Worm (Caenorhabditis elegans): ENCODE measurements around the gene F37B4.15.

F37B4.15 gene

DNA sequence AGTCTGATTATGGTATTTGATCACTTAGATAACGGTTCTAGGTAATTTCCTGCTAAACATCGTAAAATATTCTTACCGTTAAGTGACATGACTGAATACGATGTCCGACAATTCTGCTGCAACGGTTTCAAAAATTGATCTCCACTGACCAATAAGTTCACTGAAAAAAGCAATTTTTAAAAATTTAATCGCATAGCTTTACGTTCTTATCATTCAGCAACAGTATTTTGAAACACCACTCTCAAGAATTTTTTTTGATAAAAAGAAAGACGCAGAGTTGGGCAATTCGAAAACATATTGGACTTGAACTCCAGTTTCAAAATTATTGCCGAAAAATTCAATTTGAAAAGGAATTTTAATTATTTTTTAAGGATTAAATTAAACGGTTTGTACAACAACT, 35.5 kb downstream of the F37B4.15 start, which contains the start of gene C31B8.12:
C31B8.12 (minus strand) TSS at position 101 of the 400 bp plus-strand sequence.
- TF ChIP-seq B0019.2 (GFP tag; conservative IDR thresholded peaks at IDR 0.05) (no peak), hlh-26 (GFP tag; conservative IDR thresholded peaks at IDR 0.05) (no peak), nfya-1 (tag; optimal IDR thresholded peaks at IDR 0.05; ENCODE audit: borderline replicate concordance, insufficient read depth) (no peak), attf-6 (GFP tag; IDR thresholded peaks at IDR 0.05) (no peak), fkh-3 (tag; optimal IDR thresholded peaks at IDR 0.05) (no peak), unc-130 (GFP tag; optimal IDR thresholded peaks at IDR 0.05) (no peak), B0336.3 (GFP tag; IDR thresholded peaks at IDR 0.05) (no peak), let-526 (GFP tag; IDR thresholded peaks at IDR 0.05) (no peak), ztf-25 (GFP tag; IDR thresholded peaks at IDR 0.05) (no peak), snpc-1.3 (tag; optimal IDR thresholded peaks at IDR 0.05; ENCODE audit: insufficient read depth) (no peak), ztf-28 (GFP tag; IDR thresholded peaks at IDR 0.05) (no peak), B0261.1 (tag; optimal IDR thresholded peaks at IDR 0.05) (no peak), hmg-20 (GFP tag; IDR thresholded peaks at IDR 0.05) (no peak)

DNA sequence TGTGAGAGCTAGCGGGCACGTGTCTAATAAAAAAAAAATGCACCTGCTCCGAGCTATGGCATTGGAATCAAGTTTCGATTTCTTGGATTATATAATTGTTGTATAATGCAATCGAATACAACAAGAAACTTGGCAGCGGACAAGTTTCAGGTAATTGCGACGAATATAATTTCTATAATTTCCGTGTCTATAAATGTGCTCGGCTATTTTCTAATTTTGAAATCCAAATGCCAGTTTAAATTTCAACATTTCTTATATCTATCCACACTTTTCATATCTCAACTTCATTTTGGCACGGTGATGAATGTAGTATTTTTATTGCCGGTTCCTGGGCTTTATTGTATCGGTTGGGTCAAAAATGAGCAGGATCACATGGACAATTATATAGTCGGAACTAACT, 37.7 kb downstream of the F37B4.15 start, which contains the start of gene C31B8.16:
C31B8.16 (plus strand) TSS at position 301 of the 400 bp plus-strand sequence.
- TF ChIP-seq mel-28 (tag; optimal IDR thresholded peaks at IDR 0.05; ENCODE audit: borderline replicate concordance) (no peak), egl-18 (GFP tag; IDR thresholded peaks at IDR 0.05) (no peak), madf-6 (GFP tag; IDR thresholded peaks at IDR 0.05) (no peak), ztf-26 (tag; optimal IDR thresholded peaks at IDR 0.05) (no peak), ceh-27 (GFP tag; optimal IDR thresholded peaks at IDR 0.05) (no peak), chd-7 (tag; optimal IDR thresholded peaks at IDR 0.05) (no peak)

DNA sequence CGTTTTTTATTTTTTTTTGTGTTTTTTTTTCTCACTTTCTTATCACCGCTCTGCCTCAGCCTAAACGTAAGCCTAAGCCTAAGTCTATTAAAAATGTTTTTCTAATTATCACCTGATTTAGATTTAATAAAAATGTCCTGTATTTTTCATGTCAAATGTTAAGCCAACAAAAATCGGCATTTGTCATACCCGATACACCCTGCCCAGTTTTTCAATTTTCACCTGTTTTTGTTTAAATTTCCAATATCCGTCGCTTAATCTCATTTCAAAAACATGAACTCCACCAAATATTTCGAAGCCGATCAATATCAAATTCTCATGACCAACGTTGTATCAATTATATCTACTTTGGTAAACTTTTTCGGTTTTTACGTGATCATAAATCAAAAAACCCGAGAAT, 39.2 kb downstream of the F37B4.15 start, which contains the start of gene C31B8.1:
C31B8.1 (plus strand) TSS at position 301 of the 400 bp plus-strand sequence.
- no peak for TF ChIP-seq ztf-26 (tag; optimal IDR thresholded peaks at IDR 0.05)
- TF ChIP-seq him-1 (tag; optimal IDR thresholded peaks at IDR 0.05), result no peak
- no peak for TF ChIP-seq nfya-2 (GFP tag; IDR thresholded peaks at IDR 0.05)
- no peak for TF ChIP-seq bed-2 (GFP tag; IDR thresholded peaks at IDR 0.05)
- no peak for TF ChIP-seq aptf-2 (GFP tag; conservative IDR thresholded peaks at IDR 0.05)
- TF ChIP-seq sptf-2 (GFP tag; optimal IDR thresholded peaks at IDR 0.05), result no peak
- no peak for TF ChIP-seq ztf-28 (GFP tag; IDR thresholded peaks at IDR 0.05)
- TF ChIP-seq mcd-1 (GFP tag; IDR thresholded peaks at IDR 0.05), result no peak
- no peak for TF ChIP-seq rpc-1 (optimal IDR thresholded peaks at IDR 0.05)
- no peak for TF ChIP-seq rpc-1 (tag; optimal IDR thresholded peaks at IDR 0.05)
- no peak for TF ChIP-seq pha-4 (tag; optimal IDR thresholded peaks at IDR 0.05)
- TF ChIP-seq ztf-18 (tag; optimal IDR thresholded peaks at IDR 0.05), result no peak

DNA sequence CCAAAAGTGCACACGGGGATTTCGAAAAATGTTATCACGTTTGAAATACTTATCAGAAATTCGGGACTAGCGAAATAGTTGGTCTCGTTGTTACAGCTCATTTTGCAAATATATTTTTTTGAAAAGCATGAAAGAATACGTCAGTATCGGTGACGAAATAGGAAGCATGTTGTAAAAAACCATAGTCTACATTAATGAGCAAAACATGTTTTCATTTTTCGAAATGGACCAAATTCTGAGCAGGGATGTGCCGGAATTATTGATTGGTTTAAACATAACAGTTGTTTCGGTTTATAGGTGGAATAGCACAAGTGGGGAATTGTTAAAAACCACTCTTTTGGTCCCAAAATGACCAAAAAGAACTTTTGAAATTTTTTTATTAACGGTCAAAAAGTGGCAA, 42.0 kb downstream of the F37B4.15 start, which contains the start of gene srh-247:
srh-247 (minus strand) TSS at position 101 of the 400 bp plus-strand sequence.
- TF ChIP-seq Y67H2A.10 (GFP tag; conservative IDR thresholded peaks at IDR 0.05) (no peak), efl-1 (GFP tag; optimal IDR thresholded peaks at IDR 0.05) (no peak), rcor-1 (GFP tag; IDR thresholded peaks at IDR 0.05) (no peak), unc-62 (GFP tag; optimal IDR thresholded peaks at IDR 0.05) (no peak), F57C9.4 (tag; optimal IDR thresholded peaks at IDR 0.05) (no peak), rpc-1 (optimal IDR thresholded peaks at IDR 0.05) (no peak), rpc-1 (tag; optimal IDR thresholded peaks at IDR 0.05) (no peak), madf-6 (GFP tag; IDR thresholded peaks at IDR 0.05) (no peak), Y56A3A.18 (GFP tag; IDR thresholded peaks at IDR 0.05) (no peak), lsy-27 (tag; optimal IDR thresholded peaks at IDR 0.05; ENCODE audit: borderline replicate concordance, insufficient read depth) (no peak), snpc-1.1 (tag; optimal IDR thresholded peaks at IDR 0.05; ENCODE audit: insufficient read depth) (no peak)

All from whole organism, young adult.